Worm (Caenorhabditis elegans): Measurements from ENCODE around the gene C05C9.3.

Gene C05C9.3

DNA sequence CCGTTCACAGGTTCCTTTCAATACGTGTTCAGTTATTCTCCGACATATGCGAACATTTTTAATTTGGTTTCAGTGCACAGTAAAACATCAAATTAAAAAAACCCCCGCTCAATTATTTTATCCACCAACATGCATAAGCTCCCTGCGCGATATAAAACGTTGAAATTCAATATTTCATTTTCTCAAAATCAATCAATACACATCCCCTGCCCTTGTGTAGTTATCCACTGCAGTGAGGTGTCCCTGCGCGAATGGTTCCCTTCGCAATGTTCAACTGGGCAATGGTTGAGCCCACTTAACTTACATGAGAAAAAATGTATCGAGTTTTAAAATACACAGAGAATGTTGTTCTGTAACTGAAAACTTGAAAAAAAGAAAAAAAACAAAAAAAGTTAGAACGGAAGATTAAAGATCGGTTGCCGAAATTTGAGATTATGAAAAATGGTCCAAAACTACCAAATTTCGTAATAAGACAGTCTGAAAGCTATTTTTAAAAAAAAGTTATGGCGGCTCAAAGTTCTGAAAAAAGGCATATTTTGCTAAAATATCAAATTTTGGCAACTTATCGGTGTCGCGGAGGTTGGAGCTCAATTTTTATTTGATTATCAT is 58.5 kb downstream of the C05C9.3 start (continued):
- TF ChIP-seq set-16 (GFP tag; IDR thresholded peaks at IDR 0.05): no peak
- peak; percentile 95 for TF ChIP-seq ztf-7 (tag; optimal IDR thresholded peaks at IDR 0.05)
- TF ChIP-seq mep-1 (tag; optimal IDR thresholded peaks at IDR 0.05): peak; percentile 100
- peak; percentile 98 for TF ChIP-seq pha-4 (GFP tag; IDR thresholded peaks at IDR 0.05)
- peak; percentile 100 for TF ChIP-seq pha-4 (tag; optimal IDR thresholded peaks at IDR 0.05)
- peak; percentile 90 for TF ChIP-seq sdz-12 (GFP tag; optimal IDR thresholded peaks at IDR 0.05)
- TF ChIP-seq hif-1 (tag; optimal IDR thresholded peaks at IDR 0.05): peak; percentile 87 to 91
- TF ChIP-seq zip-11 (GFP tag; IDR thresholded peaks at IDR 0.05): peak; percentile 48; the same call in 1 of the 2 replicates
- peak; percentile 31 for TF ChIP-seq snpc-4 (tag; optimal IDR thresholded peaks at IDR 0.05)
- TF ChIP-seq zip-2 (tag; optimal IDR thresholded peaks at IDR 0.05): peak; percentile 99
- peak; percentile 97 for TF ChIP-seq nhr-11 (tag; optimal IDR thresholded peaks at IDR 0.05)
- peak; percentile 99 for TF ChIP-seq ceh-20 (GFP tag; IDR thresholded peaks at IDR 0.05)
- peak; percentile 95 for TF ChIP-seq gei-8 (GFP tag; optimal IDR thresholded peaks at IDR 0.05)
- TF ChIP-seq R02D3.7 (tag; optimal IDR thresholded peaks at IDR 0.05): peak; percentile 36
- TF ChIP-seq dmd-9 (GFP tag; IDR thresholded peaks at IDR 0.05): peak; percentile 95
- peak; percentile 88 for TF ChIP-seq nhr-76 (tag; optimal IDR thresholded peaks at IDR 0.05)
- peak; percentile 98 for TF ChIP-seq nhr-237 (tag; optimal IDR thresholded peaks at IDR 0.05)
- peak; percentile 82 for TF ChIP-seq pqm-1 (tag; optimal IDR thresholded peaks at IDR 0.05)
- peak; percentile 100 for TF ChIP-seq nhr-102 (tag; optimal IDR thresholded peaks at IDR 0.05)
- peak; percentile 24 for TF ChIP-seq daf-12 (tag; optimal IDR thresholded peaks at IDR 0.05)
- peak; percentile 94 for TF ChIP-seq ZK337.2 (GFP tag; IDR thresholded peaks at IDR 0.05)
- TF ChIP-seq arid-1 (GFP tag; conservative IDR thresholded peaks at IDR 0.05): peak; percentile 96

All from whole organism, L4 larva.